Fruit fly (Drosophila melanogaster): Measurements from ENCODE around the gene CG3726.

CG3726 gene

dm6 chrX:5891666-5892444 is 25.0 kb upstream of the CG3726 start:
- TF ChIP-seq CG8478 (optimal IDR thresholded peaks at IDR 0.05) (no peak), CTCF (optimal IDR thresholded peaks at IDR 0.05) (no peak)

dm6 chrX:5892512-5892911 is 24.4 kb upstream of the CG3726 start:
- TF ChIP-seq CTCF (optimal IDR thresholded peaks at IDR 0.05) (no peak), CG8478 (optimal IDR thresholded peaks at IDR 0.05) (no peak)

- no peak for TF ChIP-seq CG8478 (optimal IDR thresholded peaks at IDR 0.05)
- TF ChIP-seq CTCF (optimal IDR thresholded peaks at IDR 0.05): no peak
Observed at dm6 chrX:5893165-5893564, 23.7 kb upstream of the CG3726 start.

- TF ChIP-seq CG8478 (optimal IDR thresholded peaks at IDR 0.05): no peak
- no peak for TF ChIP-seq CTCF (optimal IDR thresholded peaks at IDR 0.05)
Observed at dm6 chrX:5894529-5895487, 22.1 kb upstream of the CG3726 start.

dm6 chrX:5895821-5896550 is 20.9 kb upstream of the CG3726 start:
- TF ChIP-seq CTCF (optimal IDR thresholded peaks at IDR 0.05) (no peak), CG8478 (optimal IDR thresholded peaks at IDR 0.05) (no peak)

- TF ChIP-seq CG8478 (optimal IDR thresholded peaks at IDR 0.05) (no peak), CTCF (optimal IDR thresholded peaks at IDR 0.05) (no peak)
Observed at dm6 chrX:5896809-5897700, 19.8 kb upstream of the CG3726 start.

- no peak for TF ChIP-seq CTCF (optimal IDR thresholded peaks at IDR 0.05)
Observed at dm6 chrX:5899241-5900145, 17.4 kb upstream of the CG3726 start.

dm6 chrX:5900146-5901093 is 16.5 kb upstream of the CG3726 start, which contains the start of gene Act5C:
Gene Act5C, plus strand, starts transcription at chrX:5900861.
- TF ChIP-seq CTCF (optimal IDR thresholded peaks at IDR 0.05) (no peak), CG8478 (optimal IDR thresholded peaks at IDR 0.05) (no peak)

dm6 chrX:5901628-5902213 is 15.2 kb upstream of the CG3726 start:
- no peak for TF ChIP-seq CTCF (optimal IDR thresholded peaks at IDR 0.05)
- TF ChIP-seq CG8478 (optimal IDR thresholded peaks at IDR 0.05): no peak

dm6 chrX:5902701-5903100 is 14.2 kb upstream of the CG3726 start:
- TF ChIP-seq CG8478 (optimal IDR thresholded peaks at IDR 0.05): no peak
- TF ChIP-seq CTCF (optimal IDR thresholded peaks at IDR 0.05): no peak

dm6 chrX:5904377-5905085 is 12.4 kb upstream of the CG3726 start:
- TF ChIP-seq CTCF (optimal IDR thresholded peaks at IDR 0.05): no peak
- TF ChIP-seq CG8478 (optimal IDR thresholded peaks at IDR 0.05): no peak
